Worm (Caenorhabditis elegans) whole organism, dauer: Measurements from ENCODE around the gene soc-2.
"Not testable (repeated sequence)": the region's sequence is repeated elsewhere in the genome, so short reads cannot be mapped to it uniquely, and the experiment has no call there.

Experiments
- unc-62 ChIP-seq: sonication (generic microtip); optimal IDR thresholded peaks from 2 replicates; lab custom pipeline; 2017; ENCODE audit warnings: missing biosample characterization, missing genetic modification reagents, missing genetic modification characterization

The soc-2 gene

DNA sequence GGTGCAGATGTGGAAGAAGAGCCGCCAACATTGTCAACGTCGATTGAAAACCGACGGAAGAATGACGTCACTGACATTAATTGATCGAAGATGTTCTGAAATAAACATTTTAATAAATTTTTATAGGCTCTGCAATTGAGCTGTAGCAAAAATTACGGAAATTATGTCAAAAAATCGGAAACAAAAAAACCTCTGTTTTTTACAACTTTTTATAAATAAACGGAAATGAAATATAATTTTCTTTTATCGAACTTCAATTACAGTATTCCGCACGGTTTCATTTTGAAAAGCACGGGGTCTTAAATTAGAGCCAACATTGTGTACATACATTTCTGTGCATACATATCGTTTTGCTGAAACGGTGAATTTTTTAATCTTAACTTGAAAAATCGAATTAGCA is at the start of gene soc-2:
soc-2 (minus strand) TSS at position 101 of the 400 bp plus-strand sequence.
- no peak for TF ChIP-seq unc-62 (GFP tag; lab: Kevin White, UChicago)

DNA sequence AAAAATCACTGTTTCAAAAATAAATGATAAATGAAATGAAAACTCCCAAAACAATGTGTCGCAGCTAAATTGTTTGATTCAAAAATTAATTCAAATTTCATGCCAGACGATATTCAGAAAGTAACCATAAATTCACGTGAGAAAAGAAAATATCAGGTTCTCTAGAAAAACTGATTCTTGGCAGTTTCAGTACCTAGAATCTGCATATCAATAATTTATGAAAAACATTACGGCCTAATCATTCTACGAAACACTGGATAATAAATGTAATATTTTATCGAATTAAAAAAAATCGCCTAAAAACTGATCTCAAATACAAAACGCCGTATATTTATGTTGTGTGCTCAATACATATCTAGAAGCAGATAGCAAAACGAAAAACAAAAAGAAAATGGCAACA is 48.5 kb upstream of the soc-2 start:
- no peak for TF ChIP-seq unc-62 (GFP tag; lab: Kevin White, UChicago)

DNA sequence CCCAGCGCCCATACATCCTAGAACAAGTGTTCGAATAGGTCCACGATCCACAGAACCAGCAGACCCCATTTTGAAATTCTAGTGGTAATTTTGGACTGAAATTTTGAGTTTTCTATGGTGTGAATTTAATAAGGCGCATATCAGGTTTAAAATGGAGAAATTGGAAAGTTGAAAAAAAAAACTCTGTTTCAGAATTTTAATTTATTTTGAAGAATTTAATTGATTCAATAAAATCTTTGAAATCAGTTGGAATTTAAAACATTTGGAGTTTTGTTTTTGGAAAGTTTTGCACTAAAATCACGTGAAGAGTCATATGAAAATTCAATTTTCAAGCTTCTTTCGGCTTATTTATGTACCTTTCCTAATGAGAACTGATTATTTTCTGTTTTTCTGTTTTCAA is 43.2 kb upstream of the soc-2 start, which contains the start of gene gpa-18:
gpa-18 (minus strand) TSS at position 101 of the 400 bp plus-strand sequence.
- TF ChIP-seq unc-62 (GFP tag; lab: Kevin White, UChicago), result no peak

DNA sequence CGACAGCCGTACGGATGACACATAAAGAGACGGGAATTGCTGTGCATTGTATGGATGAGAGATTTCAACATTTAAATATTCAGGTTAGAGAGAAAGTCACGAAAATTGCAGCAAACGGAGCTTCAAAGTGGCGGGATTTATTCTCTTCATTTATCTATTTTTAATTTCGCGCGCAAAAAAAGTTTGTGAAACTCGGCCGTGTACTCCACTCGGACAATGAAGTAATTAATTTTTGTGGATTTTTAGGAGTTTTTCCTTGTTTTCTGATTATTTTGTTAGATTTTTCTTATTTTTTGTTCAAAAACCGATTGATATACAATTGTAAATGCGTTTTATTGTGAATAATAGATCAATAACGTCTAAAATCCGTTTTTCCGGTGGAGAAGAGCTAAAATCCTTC is 35.8 kb upstream of the soc-2 start:
- no peak for TF ChIP-seq unc-62 (GFP tag; lab: Kevin White, UChicago)

DNA sequence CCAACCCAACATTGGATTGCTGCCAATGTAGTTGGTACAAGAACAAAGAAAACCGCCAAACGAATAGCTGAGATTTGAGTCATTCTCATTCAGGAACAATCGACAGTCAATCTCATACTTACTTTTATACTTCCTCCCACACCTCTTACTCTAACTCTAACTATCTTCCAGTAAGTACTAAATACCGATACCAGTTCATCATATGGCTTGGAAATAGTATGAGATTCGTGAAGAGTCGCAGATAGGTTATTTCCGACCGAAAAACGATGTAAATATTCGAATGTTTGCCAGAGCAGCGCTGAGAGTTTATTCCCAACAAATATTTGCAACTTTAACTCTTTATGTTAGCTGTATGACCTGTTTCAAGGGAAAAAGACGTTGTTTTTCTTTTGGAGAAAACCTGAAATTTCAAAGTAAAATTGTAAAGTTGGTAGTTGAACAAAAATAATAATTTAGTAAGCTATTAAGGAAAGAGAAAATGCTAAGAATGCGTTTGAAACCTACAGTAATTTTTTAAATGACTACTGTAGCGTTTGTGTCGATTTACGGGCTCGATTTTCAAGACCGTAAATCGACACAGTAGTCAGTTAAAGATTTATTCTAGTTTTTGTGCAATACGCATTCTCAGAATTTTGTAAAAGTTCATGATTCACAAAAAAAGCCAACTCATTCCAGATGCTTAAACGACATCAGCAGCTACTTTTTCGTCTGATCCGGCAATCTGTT is 34.4 kb upstream of the soc-2 start, which contains the start of the genes W03F8.6 and mtrf-1L:
W03F8.6 (minus strand) TSS at position 101 of the 726 bp plus-strand sequence.
mtrf-1L (plus strand) TSS at position 676 of the 726 bp plus-strand sequence.
- no peak for TF ChIP-seq unc-62 (GFP tag; lab: Kevin White, UChicago)

DNA sequence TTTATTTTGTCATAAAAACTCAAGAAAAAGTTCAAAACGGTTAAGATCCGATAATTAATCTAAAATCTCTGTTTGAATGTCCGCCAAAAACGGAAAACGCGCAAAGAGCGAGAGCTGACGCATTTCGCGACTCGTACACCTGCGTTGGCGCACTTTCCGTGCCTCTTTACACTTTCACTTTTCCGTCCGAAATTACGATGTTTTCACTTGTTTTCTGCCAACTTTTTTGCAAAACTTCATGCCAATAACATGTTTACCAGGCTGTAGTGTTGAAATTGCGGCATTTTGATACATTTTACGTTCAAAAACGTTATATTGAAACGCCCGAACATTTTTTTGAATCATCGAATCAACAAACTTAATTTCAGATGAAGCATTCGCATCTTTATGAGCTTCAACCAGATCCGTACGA is 31.5 kb upstream of the soc-2 start, which contains the start of gene W03F8.4:
W03F8.4 (plus strand) TSS at position 369 of the 412 bp plus-strand sequence.
- no peak for TF ChIP-seq unc-62 (GFP tag; lab: Kevin White, UChicago)

DNA sequence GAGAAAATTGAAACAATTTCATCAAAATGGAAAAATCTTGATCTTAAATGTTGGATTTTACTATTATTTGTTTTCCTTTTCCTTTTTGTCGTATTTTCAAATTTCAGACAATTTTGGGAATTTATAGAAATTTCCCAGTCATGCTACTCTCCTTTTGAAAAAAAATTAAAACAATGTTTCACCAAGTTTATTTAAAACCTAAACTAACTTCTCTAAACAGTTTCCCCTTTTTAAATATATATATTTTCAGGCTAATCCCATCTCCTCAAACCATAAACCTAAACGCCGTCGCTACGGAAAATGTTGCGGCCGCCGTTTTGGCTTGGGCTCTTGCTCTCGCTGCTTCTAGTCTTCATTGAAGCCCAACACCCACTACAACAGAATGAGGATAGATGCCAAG is 20.7 kb upstream of the soc-2 start, which contains the start of gene lam-1:
lam-1 (plus strand) TSS at position 301 of the 400 bp plus-strand sequence.
- TF ChIP-seq unc-62 (GFP tag; lab: Kevin White, UChicago), result no peak

DNA sequence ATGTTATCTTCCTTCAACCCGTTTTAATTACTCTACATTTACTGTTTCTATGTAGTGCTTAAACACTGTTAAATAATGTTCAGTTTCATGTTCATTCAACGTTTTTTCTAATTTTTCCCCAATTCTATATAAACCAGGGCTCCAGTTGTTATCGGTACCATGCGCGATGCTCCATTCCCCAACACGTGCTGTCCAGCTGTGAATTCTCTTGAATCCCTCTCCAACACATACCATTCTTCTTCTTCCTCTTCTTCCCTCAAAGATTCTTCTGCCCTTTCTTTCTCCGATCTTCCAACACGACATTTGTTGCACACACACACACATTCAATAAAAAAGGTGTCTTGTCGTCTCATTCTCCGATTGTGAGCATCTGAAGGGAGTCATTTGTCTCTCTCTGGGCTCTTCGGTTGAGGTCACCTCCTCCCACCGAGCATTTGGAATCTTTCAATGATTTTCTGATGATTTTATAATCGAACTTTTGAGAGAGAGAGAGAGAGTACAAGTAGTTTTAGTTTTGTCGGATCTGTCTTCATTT is 19.8 kb upstream of the soc-2 start:
- no peak for TF ChIP-seq unc-62 (GFP tag; lab: Kevin White, UChicago)

DNA sequence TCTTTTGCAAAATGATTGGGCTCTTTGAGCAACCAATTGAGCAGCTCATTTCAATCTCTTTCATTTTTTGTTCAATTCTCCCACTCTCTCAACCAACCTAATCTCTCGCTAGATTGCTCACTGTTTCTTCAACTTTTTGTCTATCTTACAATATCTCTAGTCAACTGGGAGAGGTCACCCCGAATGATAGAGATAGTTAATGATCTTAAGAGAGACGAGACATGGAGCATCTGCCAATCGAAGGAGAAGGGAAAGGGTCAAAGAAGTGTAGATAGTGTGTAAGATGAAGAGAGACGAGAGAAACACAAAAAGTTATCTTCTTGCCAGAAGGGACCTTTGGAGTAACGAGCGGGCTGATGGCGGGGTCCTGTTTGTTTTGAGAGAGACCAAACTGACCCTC is 17.0 kb upstream of the soc-2 start:
- TF ChIP-seq unc-62 (GFP tag; lab: Kevin White, UChicago), result no peak

DNA sequence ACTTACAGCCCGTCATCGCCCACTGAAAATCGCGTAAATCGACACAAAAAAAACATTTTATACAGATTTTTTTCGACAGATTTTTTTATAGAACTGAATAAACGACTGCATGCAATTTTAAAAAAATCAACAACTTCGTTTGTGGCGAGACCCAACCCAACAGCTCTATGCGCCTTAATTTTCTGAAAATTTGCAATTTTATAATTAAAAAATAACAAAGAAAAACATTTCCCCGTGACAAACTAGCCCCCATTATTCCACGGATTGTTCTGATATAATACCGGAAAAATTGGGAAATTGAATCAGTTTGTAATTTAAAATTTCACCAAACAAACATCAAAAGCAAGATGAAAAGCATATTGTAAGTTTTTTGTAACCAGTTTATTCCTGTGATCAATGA is 13.7 kb upstream of the soc-2 start, which contains the start of gene ptp-5.1:
ptp-5.1 (plus strand) TSS at position 301 of the 400 bp plus-strand sequence.
- no peak for TF ChIP-seq unc-62 (GFP tag; lab: Kevin White, UChicago)

DNA sequence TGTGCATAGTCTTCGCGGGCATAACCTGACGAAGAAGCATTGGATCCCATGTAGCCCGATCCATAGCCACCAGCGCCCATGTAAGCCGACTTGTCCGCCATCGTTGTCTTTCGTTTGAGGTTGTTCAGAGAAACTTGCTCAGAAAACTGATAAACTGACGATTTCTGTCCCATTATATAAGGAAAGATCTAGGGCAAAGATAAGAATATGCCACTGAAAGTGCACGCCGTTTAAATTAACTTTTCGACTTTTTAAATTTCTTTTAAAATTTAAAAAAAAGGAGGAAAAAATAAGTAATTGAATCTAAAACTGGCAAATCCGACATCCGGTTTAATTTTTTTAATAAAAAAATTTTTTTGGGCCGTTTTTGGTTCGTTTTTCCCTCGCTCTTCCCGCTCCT is 13.3 kb upstream of the soc-2 start, which contains the start of gene nspd-6:
nspd-6 (minus strand) TSS at position 101 of the 400 bp plus-strand sequence.
- TF ChIP-seq unc-62 (GFP tag; lab: Kevin White, UChicago), result not testable (repeated sequence)

DNA sequence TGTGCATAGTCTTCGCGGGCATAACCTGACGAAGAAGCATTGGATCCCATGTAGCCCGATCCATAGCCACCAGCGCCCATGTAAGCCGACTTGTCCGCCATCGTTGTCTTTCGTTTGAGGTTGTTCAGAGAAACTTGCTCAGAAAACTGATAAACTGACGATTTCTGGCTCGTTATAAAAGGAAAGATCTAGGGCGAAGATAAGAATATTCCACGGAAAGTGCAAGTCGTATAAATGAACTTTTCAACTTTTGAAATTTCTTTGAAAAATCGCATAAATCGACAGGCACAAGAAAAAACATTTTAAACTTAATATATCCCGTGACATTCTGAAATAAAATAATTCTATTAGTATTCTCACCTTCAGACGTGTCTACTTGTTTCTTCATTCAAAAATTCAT is 10.7 kb upstream of the soc-2 start, which contains the start of the genes nspd-3 and C24D10.2:
nspd-3 (minus strand) TSS at position 101 of the 400 bp plus-strand sequence.
C24D10.2 (plus strand) TSS at position 399 of the 400 bp plus-strand sequence.
- not testable (repeated sequence) for TF ChIP-seq unc-62 (GFP tag; lab: Kevin White, UChicago)

DNA sequence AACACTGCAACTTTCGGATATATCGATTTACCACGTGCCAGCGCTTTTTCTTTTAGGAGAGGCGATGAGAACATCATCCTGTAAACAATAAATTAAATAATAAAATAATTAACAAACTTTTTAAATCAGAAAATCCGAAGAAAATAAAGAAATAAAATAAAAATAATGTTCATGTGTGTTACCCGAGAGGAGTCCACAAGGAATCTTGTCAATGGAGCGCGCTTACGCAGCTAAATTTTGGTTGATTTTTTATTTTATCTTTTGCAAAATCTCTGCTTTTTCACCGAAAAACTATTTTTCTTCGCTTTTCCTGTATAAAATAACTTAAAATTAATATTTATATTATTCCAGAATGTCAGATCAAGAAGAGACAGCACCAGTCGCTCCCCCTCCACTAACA is 7.9 kb upstream of the soc-2 start, which contains the start of the genes C24D10.6 and C24D10.4:
C24D10.6 (minus strand) TSS at position 78 of the 400 bp plus-strand sequence.
C24D10.4 (plus strand) TSS at position 352 of the 400 bp plus-strand sequence.
- TF ChIP-seq unc-62 (GFP tag; lab: Kevin White, UChicago), result no peak

DNA sequence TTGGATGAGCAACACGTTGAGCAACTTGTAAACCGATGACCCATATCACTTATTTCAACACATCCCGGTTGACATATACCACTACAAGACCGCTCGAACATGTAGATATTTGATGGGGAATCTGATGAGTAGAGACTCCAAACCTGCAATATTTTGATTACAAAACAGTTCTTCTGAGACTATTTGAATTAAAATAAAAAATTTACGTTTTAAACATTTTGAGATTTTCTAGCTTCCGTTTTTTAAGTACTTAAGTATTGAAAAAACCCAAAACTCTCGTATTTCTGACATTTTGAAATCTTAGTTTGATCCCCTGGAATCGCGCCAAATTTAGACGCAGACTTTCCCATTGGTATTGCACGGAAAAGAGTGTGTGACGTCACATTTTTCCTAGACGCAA is 4.9 kb upstream of the soc-2 start, which contains the start of gene C24D10.49:
C24D10.49 (minus strand) TSS at position 101 of the 400 bp plus-strand sequence.
- no peak for TF ChIP-seq unc-62 (GFP tag; lab: Kevin White, UChicago)

DNA sequence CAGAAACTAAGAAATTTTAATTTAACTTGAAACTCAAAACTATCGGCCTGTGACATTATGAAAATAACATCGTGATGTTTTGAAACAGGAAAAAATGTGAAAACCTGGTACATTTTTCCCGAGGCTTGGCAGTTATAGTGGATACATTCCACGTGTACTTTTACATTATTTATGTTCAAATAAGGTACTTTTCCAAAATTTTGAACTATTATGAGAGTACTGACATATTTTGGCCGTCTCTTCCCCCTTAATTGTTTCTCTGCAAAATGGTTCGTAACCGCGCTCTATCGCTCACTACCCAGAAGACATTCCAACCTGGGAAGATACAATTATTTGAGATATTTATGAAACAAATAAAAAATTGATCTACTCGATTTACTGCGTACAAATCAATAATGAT is 2.5 kb downstream of the soc-2 start, which contains the start of gene C24D10.5:
C24D10.5 (plus strand) TSS at position 301 of the 400 bp plus-strand sequence.
- TF ChIP-seq unc-62 (GFP tag; lab: Kevin White, UChicago), result no peak

DNA sequence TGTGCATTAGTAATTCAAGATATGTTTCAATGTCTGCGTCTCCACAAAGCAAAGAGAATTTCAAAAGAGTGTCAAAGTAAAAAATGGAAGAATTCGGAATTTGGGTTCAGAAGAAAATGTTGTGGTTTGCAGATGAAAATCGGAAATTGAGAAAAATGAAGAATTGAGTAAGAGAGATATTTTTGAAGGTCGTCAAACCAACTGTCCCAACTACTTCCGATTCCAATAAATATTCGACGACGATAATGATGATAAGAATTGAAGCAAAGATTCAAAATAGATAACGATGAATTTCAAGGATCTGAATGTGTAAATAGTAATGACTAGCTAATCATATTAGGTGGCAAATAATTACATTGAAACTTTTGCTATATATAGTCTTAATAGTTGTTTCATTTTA is 12.3 kb downstream of the soc-2 start:
- TF ChIP-seq unc-62 (GFP tag; lab: Kevin White, UChicago), result no peak
